Fruit fly (Drosophila melanogaster): Measurements from ENCODE around the gene Axn.
A peak's percentile ranks its signal among the peaks of the same experiment; 100 is the strongest.

The Axn gene

dm6 chr3R:30021559-30022451 lies 837 bp upstream of the Axn start, which contains the start of gene Mgat2 (continued):
- TF ChIP-seq HmgD (GFP tag; optimal IDR thresholded peaks at IDR 0.05) = peak; percentile 51
- peak; percentile 15 for TF ChIP-seq CG14965 (GFP tag; optimal IDR thresholded peaks at IDR 0.05; ENCODE audit: borderline replicate concordance)
- TF ChIP-seq Kr (GFP tag; optimal IDR thresholded peaks at IDR 0.05) = no peak
- no peak for TF ChIP-seq Antp (GFP tag; optimal IDR thresholded peaks at IDR 0.05)
- TF ChIP-seq CG5245 (GFP tag; optimal IDR thresholded peaks at IDR 0.05) = no peak
- TF ChIP-seq CG11696 (GFP tag; IDR thresholded peaks at IDR 0.05) = 0 out of 2 replicates have a peak, but pooled peaks have one; percentile 7
- peak in 1 of 2 experiments; percentile 7 for TF ChIP-seq chif (GFP tag; optimal IDR thresholded peaks at IDR 0.05)
- no peak for TF ChIP-seq pum (GFP tag; optimal IDR thresholded peaks at IDR 0.05)
- TF ChIP-seq ato (GFP tag; IDR thresholded peaks at IDR 0.05; ENCODE audit: partially characterized antibody) = peak; percentile 64; the same call in 1 of the 2 replicates
- TF ChIP-seq Ets65A (GFP tag) = peak; percentile 87
- no peak; the same call in 1 of the 2 replicates for TF ChIP-seq CG1024 (GFP tag; IDR thresholded peaks at IDR 0.05)
- peak; percentile 18 to 61 for TF ChIP-seq bsh (GFP tag; optimal IDR thresholded peaks at IDR 0.05)
- TF ChIP-seq CG6765 (GFP tag; optimal IDR thresholded peaks at IDR 0.05) = peak; percentile 28
- TF ChIP-seq Camta (GFP tag; optimal IDR thresholded peaks at IDR 0.05) = no peak
- peak; percentile 62 for TF ChIP-seq CG4707 (GFP tag; optimal IDR thresholded peaks at IDR 0.05)
- no peak for TF ChIP-seq esg (GFP tag; conservative IDR thresholded peaks at IDR 0.05)
- no peak for TF ChIP-seq klu (GFP tag; IDR thresholded peaks at IDR 0.05)
- no peak for TF ChIP-seq pita (GFP tag; optimal IDR thresholded peaks at IDR 0.05)
- no peak for TF ChIP-seq Chrac-16 (GFP tag; optimal IDR thresholded peaks at IDR 0.05)
- TF ChIP-seq CG13775 (GFP tag; optimal IDR thresholded peaks at IDR 0.05) = no peak
- TF ChIP-seq CG6654 (GFP tag; optimal IDR thresholded peaks at IDR 0.05) = no peak
- peak; percentile 100 for TF ChIP-seq Blimp-1 (GFP tag; optimal IDR thresholded peaks at IDR 0.05)
- peak; percentile 73 to 96 for TF ChIP-seq crp (GFP tag; optimal IDR thresholded peaks at IDR 0.05)
- 0 out of 2 replicates have a peak, but pooled peaks have one; percentile 20 for TF ChIP-seq Rx (GFP tag; IDR thresholded peaks at IDR 0.05)
- peak; percentile 34 for TF ChIP-seq lbe (GFP tag; optimal IDR thresholded peaks at IDR 0.05)
- TF ChIP-seq Mrtf (GFP tag; IDR thresholded peaks at IDR 0.05) = no peak
- TF ChIP-seq CG18619 (GFP tag; optimal IDR thresholded peaks at IDR 0.05) = no peak
- peak; percentile 83 for TF ChIP-seq pfk (GFP tag; optimal IDR thresholded peaks at IDR 0.05)
- peak; percentile 28; the same call in 1 of the 2 replicates for TF ChIP-seq CG32767 (GFP tag; IDR thresholded peaks at IDR 0.05)
- no peak for TF ChIP-seq CG10565 (GFP tag; optimal IDR thresholded peaks at IDR 0.05)
- TF ChIP-seq CG8478 (optimal IDR thresholded peaks at IDR 0.05) = peak; percentile 58
- TF ChIP-seq CG30403 (GFP tag; optimal IDR thresholded peaks at IDR 0.05) = no peak
- TF ChIP-seq p53 (GFP tag; optimal IDR thresholded peaks at IDR 0.05) = no peak
- no peak for TF ChIP-seq ase (GFP tag; IDR thresholded peaks at IDR 0.05)
- no peak for TF ChIP-seq ttk (GFP tag; IDR thresholded peaks at IDR 0.05)
- TF ChIP-seq Hr51 (GFP tag; optimal IDR thresholded peaks at IDR 0.05) = no peak
- TF ChIP-seq Atf6 (GFP tag; IDR thresholded peaks at IDR 0.05) = peak; percentile 55; the same call in 1 of the 2 replicates
- no peak for TF ChIP-seq Dad (GFP tag; optimal IDR thresholded peaks at IDR 0.05)
- no peak for TF ChIP-seq Neu2 (GFP tag; optimal IDR thresholded peaks at IDR 0.05; ENCODE audit: borderline replicate concordance)
- TF ChIP-seq CG17359 (tag; optimal IDR thresholded peaks at IDR 0.05) = no peak
- TF ChIP-seq Lim3 (GFP tag; IDR thresholded peaks at IDR 0.05) = no peak
- TF ChIP-seq CG10462 (GFP tag; optimal IDR thresholded peaks at IDR 0.05) = no peak
- no peak for TF ChIP-seq fu2 (GFP tag; optimal IDR thresholded peaks at IDR 0.05)
- no peak for TF ChIP-seq al (GFP tag; IDR thresholded peaks at IDR 0.05)
- TF ChIP-seq lmd (GFP tag; IDR thresholded peaks at IDR 0.05) = no peak
- TF ChIP-seq lab (GFP tag; optimal IDR thresholded peaks at IDR 0.05) = peak; percentile 56
- no peak for TF ChIP-seq CG8765 (GFP tag; IDR thresholded peaks at IDR 0.05)
- TF ChIP-seq CG7372 (GFP tag; IDR thresholded peaks at IDR 0.05) = no peak
- TF ChIP-seq CG11723 (GFP tag; optimal IDR thresholded peaks at IDR 0.05) = peak; percentile 16

Data from whole organism, embryonic.